Fruit fly (Drosophila melanogaster): ENCODE results near the gene Pus10.
A peak's percentile ranks its signal among the peaks of the same experiment; 100 is the strongest.

Pus10 gene

dm6 chr2L:110046-110445 is 45.1 kb downstream of the Pus10 start:
- no peak for TF ChIP-seq noc (tag; optimal IDR thresholded peaks at IDR 0.05)

- TF ChIP-seq noc (tag; optimal IDR thresholded peaks at IDR 0.05): peak; percentile 24
Measured at dm6 chr2L:109098-109799, 45.9 kb downstream of the Pus10 start.

- TF ChIP-seq noc (tag; optimal IDR thresholded peaks at IDR 0.05): no peak
Measured at dm6 chr2L:107476-108436, 47.3 kb downstream of the Pus10 start.

- TF ChIP-seq noc (tag; optimal IDR thresholded peaks at IDR 0.05): no peak
Measured at dm6 chr2L:107032-107431, 48.1 kb downstream of the Pus10 start.

dm6 chr2L:106540-106939 is 48.6 kb downstream of the Pus10 start, which contains the start of the genes Nhe1 and Sam-S:
Nhe1 (minus strand) TSS chr2L:106732.
Sam-S (plus strand) TSS chr2L:106903.
- TF ChIP-seq noc (tag; optimal IDR thresholded peaks at IDR 0.05): no peak
